Worm (Caenorhabditis elegans) whole organism, L2 larva: ENCODE measurements around the gene C14B9.2.

Experiments used
- C34F6.9 ChIP-seq: fragments of 150-350 bp; optimal IDR thresholded peaks from 2 replicates; lab custom pipeline; 2014; ENCODE audit warnings: missing biosample characterization, missing genetic modification characterization
- F13H6.1 ChIP-seq: sonication (generic microtip); optimal IDR thresholded peaks from 2 replicates; lab custom pipeline; 2016; ENCODE audit warnings: missing genetic modification characterization, missing compliant biosample characterization
- R02D3.7 ChIP-seq: fragments of 150-350 bp; optimal IDR thresholded peaks from 2 replicates; lab custom pipeline; 2014; ENCODE audit warnings: missing biosample characterization, missing genetic modification characterization
- Y55F3AM.14 ChIP-seq: fragments of 200-800 bp; sonication (Bioruptor generic); optimal IDR thresholded peaks from 2 replicates; lab custom pipeline; 2018; ENCODE audit warnings: mild to moderate bottlenecking, missing genetic modification characterization, missing compliant biosample characterization
- ZK546.5 ChIP-seq: sonication (generic microtip); optimal IDR thresholded peaks from 2 replicates; lab custom pipeline; 2017; ENCODE audit warnings: missing biosample characterization, missing genetic modification characterization
- alr-1 ChIP-seq: fragments of 150-350 bp; optimal IDR thresholded peaks from 2 replicates; lab custom pipeline; 2014; ENCODE audit warnings: missing biosample characterization, missing genetic modification characterization
- aly-2 ChIP-seq: fragments of 150-350 bp; optimal IDR thresholded peaks from 2 replicates; lab custom pipeline; 2014; ENCODE audit warnings: missing biosample characterization, missing genetic modification characterization
- ama-1 ChIP-seq: fragments of 150-350 bp; optimal IDR thresholded peaks from 2 replicates; lab custom pipeline; 2018; ENCODE audit warnings: inconsistent platforms
- blmp-1 ChIP-seq: sonication (generic microtip); optimal IDR thresholded peaks from 2 replicates; lab custom pipeline; 2017; ENCODE audit warnings: missing genetic modification characterization, mild to moderate bottlenecking, missing compliant biosample characterization, antibody characterized with exemption, moderate library complexity; ENCODE audit not compliant: insufficient read depth
- ceh-16 ChIP-seq: fragments of 150-350 bp; optimal IDR thresholded peaks from 2 replicates; lab custom pipeline; 2014; ENCODE audit warnings: missing biosample characterization, missing genetic modification characterization
- ceh-82 ChIP-seq: fragments of 150-350 bp; optimal IDR thresholded peaks from 2 replicates; lab custom pipeline; 2014; ENCODE audit warnings: missing biosample characterization, missing genetic modification characterization
- crh-2 ChIP-seq: sonication (generic microtip); optimal IDR thresholded peaks from 2 replicates; lab custom pipeline; 2017; ENCODE audit warnings: missing biosample characterization, missing genetic modification characterization
- dmd-4 ChIP-seq: sonication (generic microtip); optimal IDR thresholded peaks from 2 replicates; lab custom pipeline; 2017; ENCODE audit warnings: missing biosample characterization, missing genetic modification characterization
- egl-27 ChIP-seq: sonication (generic microtip); optimal IDR thresholded peaks from 3 replicates; lab custom pipeline; 2017; ENCODE audit warnings: missing biosample characterization, missing genetic modification reagents, missing genetic modification characterization
- elt-1 ChIP-seq: fragments of 150-350 bp; optimal IDR thresholded peaks from 2 replicates; lab custom pipeline; 2014; ENCODE audit warnings: missing biosample characterization, missing genetic modification characterization
- elt-3 ChIP-seq: sonication (generic microtip); optimal IDR thresholded peaks from 2 replicates; lab custom pipeline; 2017; ENCODE audit warnings: missing biosample characterization, missing genetic modification characterization
- fos-1 ChIP-seq: fragments of 150-350 bp; optimal IDR thresholded peaks from 2 replicates; lab custom pipeline; 2014; ENCODE audit warnings: missing biosample characterization, missing genetic modification characterization
- gmeb-1 ChIP-seq: fragments of 150-350 bp; optimal IDR thresholded peaks from 2 replicates; lab custom pipeline; 2014; ENCODE audit warnings: missing biosample characterization, missing genetic modification characterization
- lin-11 ChIP-seq: fragments of 150-350 bp; sonication (generic microtip); optimal IDR thresholded peaks from 2 replicates; lab custom pipeline; 2014; ENCODE audit warnings: missing biosample characterization, missing genetic modification characterization, inconsistent platforms, mixed read lengths
- lin-13 ChIP-seq: fragments of 150-350 bp; optimal IDR thresholded peaks from 2 replicates; lab custom pipeline; 2014; ENCODE audit warnings: missing biosample characterization, missing genetic modification reagents, missing genetic modification characterization
- lin-39 ChIP-seq: fragments of 150-350 bp; optimal IDR thresholded peaks from 2 replicates; lab custom pipeline; 2014; ENCODE audit warnings: missing biosample characterization, missing genetic modification reagents, missing genetic modification characterization
- lsy-2 ChIP-seq, 2 experiments: fragments of 150-350 bp in 1 of 2; sonication (generic microtip) in 1 of 2; optimal IDR thresholded peaks; 2 replicates each; lab custom pipeline; 2014 to 2017; ENCODE audit warnings: missing biosample characterization in 2 of 2, missing genetic modification characterization in 2 of 2
- mab-5 ChIP-seq: fragments of 150-350 bp; optimal IDR thresholded peaks from 2 replicates; lab custom pipeline; 2014; ENCODE audit warnings: missing biosample characterization, missing genetic modification characterization
- mbf-1 ChIP-seq: sonication (generic microtip); optimal IDR thresholded peaks from 2 replicates; lab custom pipeline; 2017; ENCODE audit warnings: missing biosample characterization, missing genetic modification characterization
- mdl-1 ChIP-seq, 2 experiments: fragments of 150-350 bp in 1 of 2; sonication (generic microtip) in 1 of 2; optimal IDR thresholded peaks; 2 replicates each; lab custom pipeline; 2017; ENCODE audit warnings: missing biosample characterization in 2 of 2, missing genetic modification characterization in 2 of 2
- nhr-10 ChIP-seq: sonication (generic microtip); optimal IDR thresholded peaks from 2 replicates; lab custom pipeline; 2017; ENCODE audit warnings: missing biosample characterization, missing genetic modification characterization
- nhr-11 ChIP-seq: fragments of 150-350 bp; optimal IDR thresholded peaks from 2 replicates; lab custom pipeline; 2014; ENCODE audit warnings: missing biosample characterization, missing genetic modification characterization
- nhr-12 ChIP-seq: fragments of 150-350 bp; optimal IDR thresholded peaks from 2 replicates; lab custom pipeline; 2014; ENCODE audit warnings: missing biosample characterization, missing genetic modification characterization
- nhr-129 ChIP-seq: fragments of 150-350 bp; optimal IDR thresholded peaks from 2 replicates; lab custom pipeline; 2014; ENCODE audit warnings: missing biosample characterization, missing genetic modification characterization
- nhr-21 ChIP-seq: fragments of 150-350 bp; optimal IDR thresholded peaks from 2 replicates; lab custom pipeline; 2014; ENCODE audit warnings: missing biosample characterization, missing genetic modification characterization
- nhr-23 ChIP-seq: fragments of 150-350 bp; optimal IDR thresholded peaks from 2 replicates; lab custom pipeline; 2014; ENCODE audit warnings: missing biosample characterization, missing genetic modification reagents, missing genetic modification characterization
- nhr-237 ChIP-seq: fragments of 150-350 bp; optimal IDR thresholded peaks from 2 replicates; lab custom pipeline; 2014; ENCODE audit warnings: missing biosample characterization, missing genetic modification characterization
- nhr-25 ChIP-seq: fragments of 150-350 bp; sonication (generic microtip); optimal IDR thresholded peaks from 3 replicates; lab custom pipeline; 2014; ENCODE audit warnings: missing biosample characterization, missing genetic modification characterization
- nhr-6 ChIP-seq: fragments of 150-350 bp; optimal IDR thresholded peaks from 2 replicates; lab custom pipeline; 2014; ENCODE audit warnings: missing biosample characterization, missing genetic modification characterization
- nhr-77 ChIP-seq: fragments of 150-350 bp; optimal IDR thresholded peaks from 2 replicates; lab custom pipeline; 2014; ENCODE audit warnings: missing biosample characterization, missing genetic modification characterization
- peb-1 ChIP-seq: fragments of 150-350 bp; optimal IDR thresholded peaks from 2 replicates; lab custom pipeline; 2014; ENCODE audit warnings: missing biosample characterization, missing genetic modification characterization
- sem-4 ChIP-seq: fragments of 150-350 bp; optimal IDR thresholded peaks from 2 replicates; lab custom pipeline; 2014; ENCODE audit warnings: missing biosample characterization, missing genetic modification reagents, missing genetic modification characterization
- skn-1 ChIP-seq: sonication (generic microtip); optimal IDR thresholded peaks from 2 replicates; lab custom pipeline; 2017; ENCODE audit warnings: missing biosample characterization, missing genetic modification characterization
- sma-3 ChIP-seq: sonication (generic microtip); optimal IDR thresholded peaks from 2 replicates; lab custom pipeline; 2016; ENCODE audit warnings: missing genetic modification reagents, missing genetic modification characterization, missing compliant biosample characterization
- sma-9 ChIP-seq, 2 experiments: fragments of 150-350 bp in 1 of 2; sonication (generic microtip) in 1 of 2; optimal IDR thresholded peaks; 2 replicates each; lab custom pipeline; 2014 to 2016; ENCODE audit warnings: missing genetic modification characterization in 2 of 2, mild to moderate bottlenecking in 1 of 2, missing biosample characterization in 1 of 2, missing compliant biosample characterization in 1 of 2, missing genetic modification reagents in 1 of 2, moderate library complexity in 1 of 2
- snpc-4 ChIP-seq: fragments of 150-350 bp; optimal IDR thresholded peaks from 2 replicates; lab custom pipeline; 2014; ENCODE audit warnings: missing biosample characterization, missing genetic modification characterization
- unc-39 ChIP-seq: fragments of 150-350 bp; optimal IDR thresholded peaks from 2 replicates; lab custom pipeline; 2014; ENCODE audit warnings: missing biosample characterization, missing genetic modification characterization
- unc-55 ChIP-seq: fragments of 150-350 bp; sonication (generic microtip); optimal IDR thresholded peaks from 3 replicates; lab custom pipeline; 2014; ENCODE audit warnings: missing biosample characterization, missing genetic modification reagents, missing genetic modification characterization
- unc-62 ChIP-seq: fragments of 150-350 bp; optimal IDR thresholded peaks from 2 replicates; lab custom pipeline; 2014; ENCODE audit warnings: missing biosample characterization, missing genetic modification reagents, missing genetic modification characterization
- zag-1 ChIP-seq: fragments of 150-350 bp; optimal IDR thresholded peaks from 2 replicates; lab custom pipeline; 2014; ENCODE audit warnings: missing biosample characterization, missing genetic modification characterization
- ztf-1 ChIP-seq: fragments of 200-800 bp; sonication (Bioruptor generic); conservative IDR thresholded peaks from 2 replicates; pipeline ENCODE4 v1.3.6; 2022; ENCODE audit warnings: missing genetic modification characterization, missing compliant biosample characterization
- ztf-11 ChIP-seq: sonication (generic microtip); optimal IDR thresholded peaks from 2 replicates; lab custom pipeline; 2017; ENCODE audit warnings: missing biosample characterization, missing genetic modification characterization
- ztf-4 ChIP-seq: fragments of 150-350 bp; optimal IDR thresholded peaks from 2 replicates; lab custom pipeline; 2014; ENCODE audit warnings: missing biosample characterization, missing genetic modification characterization

Gene C14B9.2

ce11 chrIII:8093079-8093623 is 40.3 kb upstream of the C14B9.2 start, which contains the start of gene K06H7.2:
TSS of gene K06H7.2 (plus strand) at chrIII:8093573.
- TF ChIP-seq ztf-11 = no peak
- TF ChIP-seq nhr-237 (tag; lab: Kevin White, UChicago) = no peak
- peak; percentile 46 for TF ChIP-seq nhr-25 (tag; lab: Kevin White, UChicago)
- TF ChIP-seq unc-62 (GFP tag; lab: Kevin White, UChicago) = no peak
- TF ChIP-seq ZK546.5 (tag; lab: Kevin White, UChicago) = no peak
- peak; percentile 22 for TF ChIP-seq nhr-6 (tag; lab: Kevin White, UChicago)
- no peak for TF ChIP-seq nhr-11 (tag; lab: Kevin White, UChicago)
- peak; percentile 28 for TF ChIP-seq lin-13 (GFP tag; lab: Kevin White, UChicago)
- TF ChIP-seq mbf-1 (tag; lab: Kevin White, UChicago) = no peak
- no peak for TF ChIP-seq nhr-77 (tag; lab: Kevin White, UChicago)
- TF ChIP-seq unc-39 = no peak
- no peak for TF ChIP-seq sma-9 (GFP tag; optimal IDR thresholded peaks at IDR 0.05; lab: Kevin White, UChicago)
- TF ChIP-seq sma-9 (tag; optimal IDR thresholded peaks at IDR 0.05; lab: Kevin White, UChicago) = no peak
- peak; percentile 3 for TF ChIP-seq ztf-4 (tag; lab: Kevin White, UChicago)
- TF ChIP-seq nhr-23 = no peak
- TF ChIP-seq nhr-21 = no peak
- TF ChIP-seq alr-1 (tag; lab: Kevin White, UChicago) = no peak
- TF ChIP-seq blmp-1 (tag; lab: Kevin White, UChicago) = no peak
- no peak for TF ChIP-seq lin-39
- TF ChIP-seq lsy-2 (tag; optimal IDR thresholded peaks at IDR 0.05; lab: Kevin White, UChicago) = peak; percentile 63 to 85
- peak; percentile 45 for TF ChIP-seq gmeb-1
- TF ChIP-seq R02D3.7 (tag; lab: Kevin White, UChicago) = no peak
- TF ChIP-seq snpc-4 (tag; lab: Kevin White, UChicago) = no peak
- no peak for TF ChIP-seq ama-1
- no peak for TF ChIP-seq nhr-10
- TF ChIP-seq mdl-1 (tag; optimal IDR thresholded peaks at IDR 0.05; lab: Kevin White, UChicago) = no peak
- peak; percentile 83 for TF ChIP-seq unc-55 (GFP tag; lab: Kevin White, UChicago)
- peak; percentile 36 for TF ChIP-seq fos-1 (tag; lab: Kevin White, UChicago)
- TF ChIP-seq sem-4 (tag; lab: Kevin White, UChicago) = peak; percentile 20
- TF ChIP-seq F13H6.1 = no peak
- TF ChIP-seq nhr-129 (tag; lab: Kevin White, UChicago) = peak; percentile 76
- no peak for TF ChIP-seq ceh-82 (tag; lab: Kevin White, UChicago)
- no peak for TF ChIP-seq Y55F3AM.14
- no peak for TF ChIP-seq sma-3 (GFP tag; lab: Kevin White, UChicago)
- no peak for TF ChIP-seq elt-1 (tag; lab: Kevin White, UChicago)
- TF ChIP-seq zag-1 (tag; lab: Kevin White, UChicago) = peak; percentile 31
- no peak for TF ChIP-seq ztf-1 (GFP tag; lab: Robert Waterston, UW)
- no peak for TF ChIP-seq nhr-12 (tag; lab: Kevin White, UChicago)
- TF ChIP-seq C34F6.9 = peak; percentile 95
- no peak for TF ChIP-seq dmd-4 (tag; lab: Kevin White, UChicago)
- no peak for TF ChIP-seq ceh-16 (tag; lab: Kevin White, UChicago)
- no peak for TF ChIP-seq peb-1 (tag; lab: Kevin White, UChicago)
- TF ChIP-seq crh-2 = peak; percentile 74
- no peak for TF ChIP-seq elt-3 (tag; lab: Kevin White, UChicago)
- TF ChIP-seq egl-27 (tag; lab: Kevin White, UChicago) = no peak
- TF ChIP-seq mab-5 (tag; lab: Kevin White, UChicago) = peak; percentile 65
- TF ChIP-seq lin-11 (tag; lab: Kevin White, UChicago) = no peak
- no peak for TF ChIP-seq aly-2 (tag; lab: Kevin White, UChicago)
- peak; percentile 28 for TF ChIP-seq skn-1
